Fruit fly (Drosophila melanogaster): ENCODE data around the gene Mrgn1.

The Mrgn1 gene

dm6 chrX:13756776-13757312 lies 35.1 kb upstream of the Mrgn1 start, which contains the start of the genes CG32625 and Rtc1 (continued):
- TF ChIP-seq dac (GFP tag; optimal IDR thresholded peaks at IDR 0.05) (no peak), dsx (GFP tag; optimal IDR thresholded peaks at IDR 0.05; ENCODE audit: poor library complexity, severe bottlenecking) (no peak), CG9139 (GFP tag; optimal IDR thresholded peaks at IDR 0.05) (no peak), achi (GFP tag; optimal IDR thresholded peaks at IDR 0.05) (peak; percentile 34), CG6163 (GFP tag; IDR thresholded peaks at IDR 0.05) (no peak), CG16779 (tag; optimal IDR thresholded peaks at IDR 0.05) (no peak), cyc (GFP tag; optimal IDR thresholded peaks at IDR 0.05) (peak; percentile 8), CG6276 (GFP tag; optimal IDR thresholded peaks at IDR 0.05) (no peak), topi (GFP tag; optimal IDR thresholded peaks at IDR 0.05) (peak; percentile 19), CG8632 (GFP tag; optimal IDR thresholded peaks at IDR 0.05) (no peak), salr (GFP tag; optimal IDR thresholded peaks at IDR 0.05) (no peak), pdm3 (GFP tag; optimal IDR thresholded peaks at IDR 0.05) (peak; percentile 28), CG31627 (GFP tag; optimal IDR thresholded peaks at IDR 0.05) (no peak), net (GFP tag; optimal IDR thresholded peaks at IDR 0.05) (no peak), Hr39 (GFP tag; optimal IDR thresholded peaks at IDR 0.05) (no peak), CG11294 (GFP tag; IDR thresholded peaks at IDR 0.05) (no peak), svp (GFP tag) (peak; percentile 55), fd85E (GFP tag; optimal IDR thresholded peaks at IDR 0.05) (no peak), CG3032 (tag; optimal IDR thresholded peaks at IDR 0.05) (peak; percentile 22), eg (GFP tag; IDR thresholded peaks at IDR 0.05) (peak; percentile 43; the same call in 1 of the 3 replicates), CG32006 (GFP tag; optimal IDR thresholded peaks at IDR 0.05) (peak; percentile 1), Sox14 (GFP tag; optimal IDR thresholded peaks at IDR 0.05) (no peak), Eip93F (GFP tag; optimal IDR thresholded peaks at IDR 0.05) (no peak), esn (GFP tag; optimal IDR thresholded peaks at IDR 0.05) (peak; percentile 27), vri (GFP tag; optimal IDR thresholded peaks at IDR 0.05) (no peak), Hr4 (GFP tag; optimal IDR thresholded peaks at IDR 0.05) (no peak), Sox15 (GFP tag; optimal IDR thresholded peaks at IDR 0.05) (no peak), CG8319 (GFP tag; optimal IDR thresholded peaks at IDR 0.05) (no peak), CG11902 (GFP tag; optimal IDR thresholded peaks at IDR 0.05) (no peak), Ets96B (tag; optimal IDR thresholded peaks at IDR 0.05) (peak; percentile 13), fkh (GFP tag; optimal IDR thresholded peaks at IDR 0.05) (peak; percentile 77), CG8119 (GFP tag; IDR thresholded peaks at IDR 0.05) (0 out of 3 replicates have a peak, but pooled peaks have one; percentile 21), CG10631 (GFP tag; optimal IDR thresholded peaks at IDR 0.05) (peak; percentile 35), CG6792 (GFP tag; optimal IDR thresholded peaks at IDR 0.05) (peak; percentile 1), CG1621 (tag; optimal IDR thresholded peaks at IDR 0.05) (no peak), acj6 (GFP tag; optimal IDR thresholded peaks at IDR 0.05) (peak; percentile 38)

dm6 chrX:13755152-13755557 lies 33.4 kb upstream of the Mrgn1 start, which contains the start of gene Pdcd4:
Gene Pdcd4 (minus strand): TSS chrX:13755406.
- TF ChIP-seq CG11294 (GFP tag; IDR thresholded peaks at IDR 0.05) (no peak), spab (GFP tag; optimal IDR thresholded peaks at IDR 0.05) (peak; percentile 7), CG9139 (GFP tag; optimal IDR thresholded peaks at IDR 0.05) (peak; percentile 69), ss (GFP tag; optimal IDR thresholded peaks at IDR 0.05) (peak; percentile 85), Eip75B (GFP tag; optimal IDR thresholded peaks at IDR 0.05) (peak; percentile 51), CG1621 (tag; optimal IDR thresholded peaks at IDR 0.05) (peak; percentile 77), pdm3 (GFP tag; optimal IDR thresholded peaks at IDR 0.05) (peak; percentile 52), CG10631 (GFP tag; optimal IDR thresholded peaks at IDR 0.05) (no peak), Sox102F (GFP tag; optimal IDR thresholded peaks at IDR 0.05) (peak; percentile 29), dsx (GFP tag; optimal IDR thresholded peaks at IDR 0.05; ENCODE audit: poor library complexity, severe bottlenecking) (peak; percentile 76), Ets96B (tag; optimal IDR thresholded peaks at IDR 0.05) (peak; percentile 71), Sox15 (GFP tag; optimal IDR thresholded peaks at IDR 0.05) (no peak), Hr39 (GFP tag; optimal IDR thresholded peaks at IDR 0.05) (no peak), CG32006 (GFP tag; optimal IDR thresholded peaks at IDR 0.05) (peak; percentile 32), lz (GFP tag; optimal IDR thresholded peaks at IDR 0.05) (peak; percentile 22), CG6163 (GFP tag; IDR thresholded peaks at IDR 0.05) (peak; percentile 67), CG6276 (GFP tag; optimal IDR thresholded peaks at IDR 0.05) (peak; percentile 16), CG6808 (GFP tag; optimal IDR thresholded peaks at IDR 0.05) (peak; percentile 54), Eip93F (GFP tag; optimal IDR thresholded peaks at IDR 0.05) (no peak), net (GFP tag; optimal IDR thresholded peaks at IDR 0.05) (peak; percentile 18), cyc (GFP tag; optimal IDR thresholded peaks at IDR 0.05) (peak; percentile 12), Blimp-1 (GFP tag; optimal IDR thresholded peaks at IDR 0.05) (peak; percentile 66), salr (GFP tag; optimal IDR thresholded peaks at IDR 0.05) (peak in 1 of 2 experiments; percentile 44), vri (GFP tag; optimal IDR thresholded peaks at IDR 0.05) (peak; percentile 2), CG16779 (tag; optimal IDR thresholded peaks at IDR 0.05) (peak; percentile 61), CG34406 (GFP tag; optimal IDR thresholded peaks at IDR 0.05) (peak; percentile 7), CG15336 (GFP tag; IDR thresholded peaks at IDR 0.05) (peak; percentile 36; the same call in 1 of the 2 replicates), CG8632 (GFP tag; optimal IDR thresholded peaks at IDR 0.05) (no peak), CG7368 (GFP tag; optimal IDR thresholded peaks at IDR 0.05) (peak; percentile 31), eg (GFP tag; IDR thresholded peaks at IDR 0.05) (peak; percentile 75), Eip78C (GFP tag) (peak; percentile 36), esn (GFP tag; optimal IDR thresholded peaks at IDR 0.05) (peak; percentile 5)
